Fruit fly (Drosophila melanogaster): ENCODE results near the gene CG14434.

CG14434 gene

dm6 chrX:6867175-6868023 lies at the start of gene CG14434 (continued):
- TF ChIP-seq knrl (GFP tag; IDR thresholded peaks at IDR 0.05; ENCODE audit: partially characterized antibody) (no peak), CG5180 (GFP tag; optimal IDR thresholded peaks at IDR 0.05) (peak; percentile 78), CG14860 (GFP tag; IDR thresholded peaks at IDR 0.05; ENCODE audit: partially characterized antibody) (0 out of 3 replicates have a peak, but pooled peaks have one; percentile 20), CG6854 (GFP tag; optimal IDR thresholded peaks at IDR 0.05) (peak; percentile 62), Lhr (GFP tag; optimal IDR thresholded peaks at IDR 0.05) (peak; percentile 39), D19B (GFP tag; optimal IDR thresholded peaks at IDR 0.05) (peak; percentile 60), fru (optimal IDR thresholded peaks at IDR 0.05) (no peak), C15 (GFP tag; IDR thresholded peaks at IDR 0.05) (no peak), crc (GFP tag; optimal IDR thresholded peaks at IDR 0.05) (peak; percentile 57), crol (GFP tag; IDR thresholded peaks at IDR 0.05) (peak; percentile 83), zfh2 (GFP tag; optimal IDR thresholded peaks at IDR 0.05) (peak; percentile 2), CG15696 (tag; optimal IDR thresholded peaks at IDR 0.05) (peak; percentile 63), Nf-YA (GFP tag; IDR thresholded peaks at IDR 0.05) (0 out of 2 replicates have a peak, but pooled peaks have one; percentile 24), klu (GFP tag; IDR thresholded peaks at IDR 0.05) (peak; percentile 45; the same call in 1 of the 2 replicates), Mad (GFP tag; optimal IDR thresholded peaks at IDR 0.05) (peak; percentile 56), Camta (GFP tag; optimal IDR thresholded peaks at IDR 0.05) (peak; percentile 68), CG7556 (GFP tag; optimal IDR thresholded peaks at IDR 0.05) (peak; percentile 96), CG14710 (tag; optimal IDR thresholded peaks at IDR 0.05) (peak; percentile 88), Atf3 (GFP tag; optimal IDR thresholded peaks at IDR 0.05) (peak; percentile 33), CG10959 (GFP tag; IDR thresholded peaks at IDR 0.05) (no peak), CG9215 (GFP tag; IDR thresholded peaks at IDR 0.05) (peak; percentile 56), Gug (GFP tag; IDR thresholded peaks at IDR 0.05) (peak; percentile 49; the same call in 3 of the 4 replicates), unpg (GFP tag; optimal IDR thresholded peaks at IDR 0.05) (peak; percentile 56), odd (GFP tag; optimal IDR thresholded peaks at IDR 0.05) (peak; percentile 86), CG8924 (tag; optimal IDR thresholded peaks at IDR 0.05) (peak; percentile 82), CG34422 (GFP tag; IDR thresholded peaks at IDR 0.05) (peak; percentile 69; the same call in 2 of the 3 replicates), Spps (tag; optimal IDR thresholded peaks at IDR 0.05) (peak; percentile 64), Six4 (GFP tag; optimal IDR thresholded peaks at IDR 0.05) (peak; percentile 77), CG18011 (GFP tag; optimal IDR thresholded peaks at IDR 0.05) (peak; percentile 37), phol (tag; optimal IDR thresholded peaks at IDR 0.05) (peak; percentile 88), zen2 (GFP tag; IDR thresholded peaks at IDR 0.05; ENCODE audit: partially characterized antibody) (no peak), mam (GFP tag; optimal IDR thresholded peaks at IDR 0.05) (peak; percentile 50), Atf6 (GFP tag; IDR thresholded peaks at IDR 0.05) (no peak), CG31388 (GFP tag; optimal IDR thresholded peaks at IDR 0.05) (no peak), ase (GFP tag; IDR thresholded peaks at IDR 0.05) (peak; percentile 16; the same call in 2 of the 3 replicates), CG1602 (GFP tag; optimal IDR thresholded peaks at IDR 0.05) (peak; percentile 74), CG11696 (GFP tag; IDR thresholded peaks at IDR 0.05) (no peak), esg (GFP tag; conservative IDR thresholded peaks at IDR 0.05) (peak; percentile 51; the same call in 1 of the 2 replicates), CG12104 (GFP tag; optimal IDR thresholded peaks at IDR 0.05) (peak; percentile 86), tll (GFP tag; optimal IDR thresholded peaks at IDR 0.05) (no peak), CG42726 (GFP tag; IDR thresholded peaks at IDR 0.05; ENCODE audit: partially characterized antibody) (no peak), CG12942 (GFP tag; optimal IDR thresholded peaks at IDR 0.05) (peak; percentile 55), CG10565 (GFP tag; optimal IDR thresholded peaks at IDR 0.05) (no peak), pan (optimal IDR thresholded peaks at IDR 0.05) (no peak), pan (GFP tag; optimal IDR thresholded peaks at IDR 0.05 in 1 of 2, IDR thresholded peaks at IDR 0.05 in 1 of 2) (peak in 1 of 2 experiments; percentile 40), vfl (GFP tag; optimal IDR thresholded peaks at IDR 0.05) (peak; percentile 1), CG5245 (GFP tag; optimal IDR thresholded peaks at IDR 0.05) (peak; percentile 59), Scr (GFP tag; IDR thresholded peaks at IDR 0.05; ENCODE audit: partially characterized antibody) (no peak), Hr3 (GFP tag; optimal IDR thresholded peaks at IDR 0.05) (peak; percentile 84)
